Fruit fly (Drosophila melanogaster) whole organism: ENCODE data around the gene IFT57.

Experiments used
- CG8478 ChIP-seq: fragments of >200 bp; optimal IDR thresholded peaks from 2 replicates; lab custom pipeline; 2018; ENCODE audit warnings: inconsistent platforms
- pan ChIP-seq: fragments of >200 bp; optimal IDR thresholded peaks from 2 replicates; lab custom pipeline; 2017
- psq ChIP-seq: fragments of >200 bp; optimal IDR thresholded peaks from 2 replicates; lab custom pipeline; 2017
- usp ChIP-seq: fragments of >200 bp; optimal IDR thresholded peaks from 2 replicates; lab custom pipeline; 2017; ENCODE audit warnings: missing biosample characterization, missing genetic modification characterization, mixed read lengths

- TF ChIP-seq psq (lab: Kevin White, UChicago) (no peak), pan (lab: Kevin White, UChicago) (no peak), CG8478 (lab: Kevin White, UChicago) (no peak), usp (GFP tag; lab: Kevin White, UChicago) (no peak)
These were observed 35.9 kb downstream of the IFT57 start for dm6 chr2L:3566532-3566931.
